Worm (Caenorhabditis elegans): Measurements from ENCODE around the gene cfp-1.

- TF ChIP-seq blmp-1 (tag; optimal IDR thresholded peaks at IDR 0.05; ENCODE audit: insufficient read depth) = no peak
- TF ChIP-seq fos-1 (tag; optimal IDR thresholded peaks at IDR 0.05) = no peak
- TF ChIP-seq nhr-11 (tag; optimal IDR thresholded peaks at IDR 0.05) = no peak
- no peak for TF ChIP-seq egl-27 (tag; optimal IDR thresholded peaks at IDR 0.05)
- TF ChIP-seq nhr-237 (tag; optimal IDR thresholded peaks at IDR 0.05) = no peak
- TF ChIP-seq elt-1 (tag; optimal IDR thresholded peaks at IDR 0.05) = no peak
- TF ChIP-seq lsy-2 (tag; optimal IDR thresholded peaks at IDR 0.05) = no peak
Observed at ce11 chrIV:14106274-14106673, 29.0 kb downstream of the cfp-1 start, which contains the start of gene ins-34.

All from whole organism, L2 larva.